Worm (Caenorhabditis elegans): ENCODE data around the gene nmat-1.

DNA sequence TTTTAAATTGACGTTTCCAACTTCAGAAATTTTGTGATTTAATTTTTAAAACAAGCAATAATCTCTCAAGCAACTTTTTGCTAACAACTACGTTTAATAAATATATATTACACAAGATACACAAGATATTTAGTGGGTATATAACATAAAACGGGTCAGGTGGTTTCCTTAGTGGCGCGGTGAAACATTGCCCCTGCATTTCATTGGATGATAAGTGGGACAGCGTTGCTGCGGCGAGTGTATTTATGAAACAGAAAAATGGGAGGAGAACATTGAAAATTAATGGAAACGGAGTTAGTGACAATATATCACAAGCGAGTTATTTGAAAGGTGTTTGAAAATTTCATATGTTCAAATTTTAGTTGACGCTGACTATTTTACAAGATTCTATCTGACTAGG, 25.1 kb downstream of the nmat-1 start:
- no peak for TF ChIP-seq hnd-1 (tag; optimal IDR thresholded peaks at IDR 0.05)
- TF ChIP-seq ama-1 (optimal IDR thresholded peaks at IDR 0.05), result no peak
- TF ChIP-seq tbx-37 (GFP tag; conservative IDR thresholded peaks at IDR 0.05), result no peak
- no peak for TF ChIP-seq ceh-36 (tag; optimal IDR thresholded peaks at IDR 0.05)
- no peak for TF ChIP-seq tra-4 (tag; optimal IDR thresholded peaks at IDR 0.05)
- no peak for TF ChIP-seq B0310.2 (tag; optimal IDR thresholded peaks at IDR 0.05)
- no peak for TF ChIP-seq scrt-1 (GFP tag; IDR thresholded peaks at IDR 0.05)
- no peak for TF ChIP-seq aly-1 (tag; optimal IDR thresholded peaks at IDR 0.05)
